Fruit fly (Drosophila melanogaster) whole organism, larva: ENCODE data around the gene St2.

ENCODE experiments used
- noc ChIP-seq: fragments of 200-800 bp; sonication (Bioruptor generic); optimal IDR thresholded peaks from 3 replicates; lab custom pipeline; 2019; ENCODE audit warnings: missing biosample characterization, mild to moderate bottlenecking, missing genetic modification characterization, moderate library complexity

St2 gene

DNA sequence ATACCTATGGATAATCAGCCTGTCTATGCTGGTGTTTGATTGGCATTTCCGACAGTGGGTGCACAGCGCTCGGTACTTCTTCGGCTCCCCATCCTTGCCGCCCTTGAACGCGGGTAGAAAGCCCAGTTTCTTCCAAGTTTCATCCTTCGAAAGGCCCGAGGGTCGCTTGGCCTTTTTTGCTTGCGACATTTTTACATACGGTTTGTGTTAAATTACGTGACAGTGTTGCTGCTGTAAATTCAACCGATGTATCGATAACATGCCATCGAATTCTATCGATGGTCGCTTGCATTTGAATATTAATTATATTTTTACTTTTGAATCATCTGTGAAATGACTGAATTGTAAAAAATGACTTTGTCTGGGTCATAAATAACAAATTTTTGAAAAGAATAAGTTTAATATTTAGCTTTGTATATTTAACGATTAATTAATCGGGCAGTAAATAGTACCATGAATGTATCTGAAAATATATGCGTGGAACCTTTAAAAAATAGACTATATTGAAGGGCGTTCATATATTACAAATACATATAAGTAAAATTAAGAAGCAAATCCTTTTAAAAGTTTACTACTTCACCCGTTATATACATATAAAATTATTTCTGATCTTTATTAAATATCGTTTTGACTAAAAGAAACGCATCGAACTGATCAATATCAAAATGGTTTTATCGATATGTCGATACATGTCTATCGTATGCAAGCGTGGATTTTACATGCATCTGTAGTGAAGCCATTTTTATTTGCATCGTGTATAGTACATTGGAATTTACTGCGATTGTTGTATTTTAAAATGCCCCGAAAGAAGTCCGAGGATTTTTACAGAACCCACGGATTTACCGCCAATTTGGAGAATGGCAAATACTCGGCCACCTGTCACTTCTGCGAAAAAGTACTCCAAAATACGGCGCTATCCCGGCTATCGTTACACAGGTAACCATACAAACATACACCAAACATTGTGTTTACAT lies 6.9 kb downstream of the St2 start, which contains the start of the genes Ibf2 and Ibf1:
TSS of gene Ibf2 (minus strand) at position 250 of the 974 bp plus-strand sequence.
TSS of gene Ibf1 (plus strand) at position 713 of the 974 bp plus-strand sequence.
- TF ChIP-seq noc (tag; lab: Kevin White, UChicago): no peak

DNA sequence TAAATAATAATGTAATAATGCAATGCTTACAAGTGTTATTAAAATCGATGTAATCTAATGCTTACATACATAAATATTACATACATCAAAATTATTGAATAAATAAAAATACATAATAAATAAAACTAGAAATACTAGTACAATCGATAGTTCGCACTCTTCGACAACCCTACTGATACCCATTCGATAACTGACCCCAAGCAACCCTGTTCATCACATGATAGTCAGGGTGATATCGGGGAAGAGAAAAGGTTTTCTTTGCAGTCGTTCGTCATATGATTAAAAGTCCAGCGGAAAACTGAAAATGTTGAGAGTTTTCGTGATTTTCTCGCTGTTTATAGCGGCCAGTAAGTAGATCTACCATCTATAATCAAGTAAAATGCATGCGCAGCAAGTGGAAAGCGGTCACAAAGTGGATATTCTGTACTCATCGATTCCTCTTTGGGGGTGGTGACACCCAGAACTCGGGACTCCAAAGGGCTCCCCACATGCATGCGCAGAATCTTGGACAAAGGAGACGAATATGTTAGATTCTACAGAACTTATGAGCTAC lies 8.9 kb downstream of the St2 start, which contains the start of gene ATP6AP2:
TSS of gene ATP6AP2 (plus strand) at position 218 of the 553 bp plus-strand sequence.
- no peak for TF ChIP-seq noc (tag; lab: Kevin White, UChicago)

DNA sequence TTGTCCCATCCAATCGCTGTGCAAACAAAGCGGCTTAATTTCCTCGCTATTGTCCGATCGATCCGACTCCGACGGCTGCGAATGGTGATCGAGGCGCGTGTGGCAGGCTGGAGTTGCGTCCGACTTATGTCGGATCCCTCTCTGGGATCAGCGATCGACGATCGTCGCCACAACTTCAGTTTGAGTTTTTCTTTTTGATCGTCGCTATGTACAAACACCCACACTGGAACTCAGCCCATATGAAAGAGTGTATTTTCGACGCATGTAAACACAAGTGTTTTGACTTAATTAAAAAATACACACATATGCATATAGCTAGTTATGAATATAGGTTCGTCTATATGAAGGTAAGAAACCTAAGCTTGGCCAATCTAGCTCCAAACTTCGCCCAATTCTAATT lies 12.4 kb downstream of the St2 start, which contains the start of gene sage:
TSS of gene sage (minus strand) at position 101 of the 400 bp plus-strand sequence.
- no peak for TF ChIP-seq noc (tag; lab: Kevin White, UChicago)

DNA sequence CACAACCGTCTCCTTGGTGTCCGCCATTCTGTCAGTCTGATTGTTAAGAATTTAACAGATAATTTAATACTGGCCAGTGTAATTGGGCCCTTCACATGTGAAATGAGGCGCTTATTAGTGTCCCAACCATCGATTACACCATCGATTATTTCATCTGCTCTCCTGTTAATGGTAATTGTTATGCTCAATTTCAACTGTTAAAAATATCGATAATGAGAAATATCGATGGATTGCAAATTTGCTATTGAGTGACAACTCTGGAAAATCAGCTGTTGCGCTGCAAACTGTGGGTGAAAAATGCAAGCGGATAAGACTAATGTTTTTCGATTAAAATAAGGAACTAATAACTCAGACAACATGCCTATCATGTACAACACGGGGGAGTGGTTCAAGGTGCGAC lies 15.1 kb downstream of the St2 start, which contains the start of the genes TrpRS and Vps16A:
TSS of gene TrpRS (minus strand) at position 140 of the 400 bp plus-strand sequence.
TSS of gene Vps16A (plus strand) at position 255 of the 400 bp plus-strand sequence.
- TF ChIP-seq noc (tag; lab: Kevin White, UChicago): no peak

DNA sequence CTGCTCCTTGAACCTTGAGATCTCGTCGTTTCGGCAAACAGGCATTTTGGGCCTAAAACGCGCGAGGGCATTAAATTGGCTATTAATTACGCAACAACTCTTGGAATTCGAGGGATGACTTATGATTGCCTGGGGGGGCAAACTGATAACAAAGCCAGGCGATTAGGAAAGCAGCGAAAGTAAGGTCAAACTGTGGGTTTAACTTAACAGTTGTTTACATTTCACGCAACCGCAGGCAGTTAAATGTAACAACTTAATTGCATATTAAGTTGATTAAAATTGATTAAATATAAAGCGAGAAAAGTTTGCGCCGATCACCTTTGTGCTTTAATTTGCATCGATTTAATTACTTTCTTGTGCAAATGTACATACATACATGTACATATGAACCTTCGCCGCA lies 36.1 kb downstream of the St2 start:
- TF ChIP-seq noc (tag; lab: Kevin White, UChicago): no peak

dm6 chr3R:9297163-9297562 lies 45.5 kb downstream of the St2 start:
- TF ChIP-seq noc (tag; lab: Kevin White, UChicago): no peak
